Worm (Caenorhabditis elegans) whole organism, L4/young adult: ENCODE measurements around the gene srj-53.

Experiments
- W03F9.2 ChIP-seq: fragments of 150-350 bp; optimal IDR thresholded peaks from 2 replicates; lab custom pipeline; 2014; ENCODE audit warnings: missing biosample characterization, missing genetic modification characterization
- dao-5 ChIP-seq: sonication (generic microtip); optimal IDR thresholded peaks from 2 replicates; lab custom pipeline; 2016; ENCODE audit warnings: missing genotype, missing genetic modification characterization, moderate library complexity, missing compliant biosample characterization
- him-1 ChIP-seq: sonication (generic microtip); optimal IDR thresholded peaks from 2 replicates; lab custom pipeline; 2016; ENCODE audit warnings: missing genotype, missing genetic modification reagents, missing genetic modification characterization, missing compliant biosample characterization

DNA sequence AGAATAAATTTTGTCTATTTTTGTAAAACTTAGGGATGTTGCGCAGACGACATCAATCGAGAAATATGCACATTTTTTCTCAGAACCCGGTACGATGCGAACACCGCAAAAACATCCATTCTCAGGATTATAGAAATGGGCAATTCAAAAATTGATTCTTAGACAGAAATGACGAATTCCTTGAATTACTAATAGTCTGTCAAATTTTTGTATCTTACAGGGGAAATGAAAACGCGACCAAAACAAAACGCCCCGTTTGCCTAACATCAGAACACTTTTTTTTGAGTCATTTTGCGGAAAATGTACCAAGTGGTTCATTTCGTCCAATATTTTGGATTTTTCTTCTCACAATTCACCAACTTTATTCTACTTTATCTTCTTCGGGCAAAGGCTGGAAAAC, 48.8 kb upstream of the srj-53 start, which contains the start of gene str-134:
- no peak for TF ChIP-seq W03F9.2 (tag; lab: Kevin White, UChicago)
- no peak for TF ChIP-seq him-1 (tag; lab: Kevin White, UChicago)
- no peak for TF ChIP-seq dao-5 (tag; lab: Kevin White, UChicago)
